Worm (Caenorhabditis elegans) whole organism, young adult: ENCODE measurements around the gene F47F2.1.

ENCODE experiments used
- B0019.2 ChIP-seq: fragments of 200-800 bp; sonication (Bioruptor generic); conservative IDR thresholded peaks from 2 replicates; pipeline ENCODE4 v1.3.6; 2022; ENCODE audit warnings: missing genetic modification reagents, missing genetic modification characterization, missing compliant biosample characterization
- B0035.1 ChIP-seq: sonication (generic microtip); optimal IDR thresholded peaks from 2 replicates; lab custom pipeline; 2016; ENCODE audit warnings: missing genetic modification characterization, mild to moderate bottlenecking, missing compliant biosample characterization, missing genotype, missing genetic modification reagents
- F49E8.2 ChIP-seq: sonication (generic microtip); optimal IDR thresholded peaks from 3 replicates; lab custom pipeline; 2017; ENCODE audit warnings: missing genetic modification characterization, mild to moderate bottlenecking, missing compliant biosample characterization, antibody characterized with exemption, moderate library complexity; ENCODE audit not compliant: insufficient read depth
- Y67H2A.10 ChIP-seq: fragments of 200-800 bp; sonication (Bioruptor generic); conservative IDR thresholded peaks from 2 replicates; pipeline ENCODE4 v1.3.6; 2022; ENCODE audit warnings: missing genetic modification reagents, missing genetic modification characterization, missing compliant biosample characterization
- ama-1 ChIP-seq, 3 experiments: fragments of 150-350 bp in 1 of 3; sonication (generic microtip) in 2 of 3; optimal IDR thresholded peaks; 2 replicates each; lab custom pipeline; 2014 to 2018; ENCODE audit warnings: missing biosample characterization in 2 of 3, missing genetic modification characterization in 2 of 3, missing genetic modification reagents in 2 of 3
- cebp-1 ChIP-seq, 2 experiments: fragments of 200-800 bp in 1 of 2; sonication (Bioruptor generic) in 1 of 2; sonication (generic microtip) in 1 of 2; IDR thresholded peaks in 1 of 2; optimal IDR thresholded peaks in 1 of 2; 2 replicates each; pipeline versions ENCODE4 v1.3.6 to Lab custom; 2017 to 2022; ENCODE audit warnings: missing compliant biosample characterization in 2 of 2, missing genetic modification characterization in 2 of 2, mild to moderate bottlenecking in 1 of 2, missing genetic modification reagents in 1 of 2, moderate library complexity in 1 of 2
- hlh-26 ChIP-seq: fragments of 200-800 bp; sonication (Bioruptor generic); conservative IDR thresholded peaks from 2 replicates; pipeline ENCODE4 v1.3.6; 2022; ENCODE audit warnings: missing genetic modification reagents, missing genetic modification characterization, missing compliant biosample characterization
- hsf-1 ChIP-seq: fragments of 200-800 bp; sonication (Bioruptor generic); IDR thresholded peaks from 2 replicates; pipeline ENCODE4 v1.3.6; 2022; ENCODE audit warnings: missing genetic modification reagents, missing genetic modification characterization, missing compliant biosample characterization
- let-526 ChIP-seq: fragments of 200-800 bp; sonication (Bioruptor generic); IDR thresholded peaks from 2 replicates; pipeline ENCODE4 v1.3.6; 2022; ENCODE audit warnings: missing genetic modification reagents, missing genetic modification characterization, missing compliant biosample characterization
- madf-3 ChIP-seq: fragments of 200-800 bp; sonication (Bioruptor generic); IDR thresholded peaks from 2 replicates; pipeline ENCODE4 v1.3.6; 2022; ENCODE audit warnings: missing genetic modification reagents, missing genetic modification characterization, missing compliant biosample characterization
- pha-4 ChIP-seq: fragments of 150-350 bp; sonication (generic microtip); optimal IDR thresholded peaks from 2 replicates; lab custom pipeline; 2014; ENCODE audit warnings: missing biosample characterization, missing genetic modification reagents, missing genetic modification characterization
- ztf-22 ChIP-seq: fragments of 200-800 bp; sonication (Bioruptor generic); optimal IDR thresholded peaks from 2 replicates; lab custom pipeline; 2018; ENCODE audit warnings: mild to moderate bottlenecking, missing genetic modification characterization, moderate library complexity, missing compliant biosample characterization

DNA sequence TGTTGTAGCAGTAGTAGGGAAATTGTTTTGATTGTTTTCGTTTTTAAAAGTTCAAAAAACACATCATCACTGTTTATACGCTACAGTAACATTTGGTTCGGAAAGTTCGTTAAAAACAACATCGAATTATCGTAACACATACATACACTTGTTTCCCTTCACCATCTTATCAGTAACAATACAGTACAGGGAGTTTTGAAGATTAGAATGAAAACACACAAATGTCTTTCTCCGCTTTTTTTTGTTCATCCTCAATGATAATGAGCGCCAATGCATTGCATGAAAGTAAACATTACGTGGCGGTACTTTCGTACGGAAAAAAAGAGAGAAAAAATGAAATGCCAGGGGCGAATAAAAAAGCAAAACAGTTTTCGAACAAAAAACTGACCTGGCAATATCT, 48.7 kb upstream of the F47F2.1 start:
- TF ChIP-seq hsf-1 (GFP tag; lab: Robert Waterston, UW) = no peak
- no peak for TF ChIP-seq F49E8.2 (tag; lab: Kevin White, UChicago)
- peak; percentile 34 for TF ChIP-seq pha-4 (tag; lab: Kevin White, UChicago)
- TF ChIP-seq madf-3 (GFP tag; lab: Robert Waterston, UW) = no peak
- no peak for TF ChIP-seq ama-1 (optimal IDR thresholded peaks at IDR 0.05; lab: Kevin White, UChicago)
- TF ChIP-seq ama-1 (GFP tag; optimal IDR thresholded peaks at IDR 0.05; lab: Kevin White, UChicago) = no peak
- no peak for TF ChIP-seq hlh-26 (GFP tag; lab: Robert Waterston, UW)
- no peak for TF ChIP-seq Y67H2A.10
- TF ChIP-seq B0035.1 (tag; lab: Kevin White, UChicago) = no peak
- TF ChIP-seq B0019.2 (GFP tag; lab: Robert Waterston, UW) = no peak
- TF ChIP-seq ztf-22 (GFP tag; lab: Kevin White, UChicago) = no peak
- no peak for TF ChIP-seq let-526
- TF ChIP-seq cebp-1 (GFP tag; IDR thresholded peaks at IDR 0.05; lab: Robert Waterston, UW) = no peak
- peak; percentile 20 for TF ChIP-seq cebp-1 (tag; optimal IDR thresholded peaks at IDR 0.05; lab: Kevin White, UChicago)
